Worm (Caenorhabditis elegans): ENCODE data around the gene str-46.

Gene str-46

DNA sequence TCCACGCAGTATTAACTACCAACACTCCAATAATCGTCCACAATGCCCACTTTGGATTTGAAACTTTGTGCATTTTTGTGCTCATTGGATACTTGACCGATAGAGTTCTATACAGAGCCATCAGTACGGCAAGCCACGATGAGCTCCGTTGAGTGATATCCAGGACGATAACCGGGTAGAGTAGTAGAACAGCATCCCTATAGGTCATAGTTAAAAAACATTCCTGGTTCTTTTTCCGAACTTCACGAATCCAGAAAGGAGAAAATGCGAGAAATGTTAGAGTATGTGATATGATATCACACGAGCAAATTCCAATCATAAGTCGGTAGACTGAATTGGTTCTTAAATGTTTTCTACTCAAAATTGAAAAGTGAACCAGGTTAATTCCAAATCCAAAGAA is 11.5 kb downstream of the str-46 start:
- TF ChIP-seq pbrm-1 (GFP tag; IDR thresholded peaks at IDR 0.05), result no peak

ce11 chrV:2884411-2884810 is 15.4 kb downstream of the str-46 start, which contains the start of gene sre-24:
Gene sre-24, plus strand, starts transcription at chrV:2884711.
- TF ChIP-seq xnd-1 (tag; optimal IDR thresholded peaks at IDR 0.05), result no peak
- TF ChIP-seq cebp-1 (GFP tag; IDR thresholded peaks at IDR 0.05), result no peak
- TF ChIP-seq cebp-1 (tag; optimal IDR thresholded peaks at IDR 0.05), result no peak
- TF ChIP-seq egl-18 (GFP tag; IDR thresholded peaks at IDR 0.05), result no peak
- TF ChIP-seq T07F8.4 (tag; optimal IDR thresholded peaks at IDR 0.05), result no peak
- no peak for TF ChIP-seq F33H1.4 (GFP tag; IDR thresholded peaks at IDR 0.05)
- no peak for TF ChIP-seq nhr-80 (tag; optimal IDR thresholded peaks at IDR 0.05)
- no peak for TF ChIP-seq ceh-91 (GFP tag; IDR thresholded peaks at IDR 0.05)
- no peak for TF ChIP-seq hsf-1 (GFP tag; IDR thresholded peaks at IDR 0.05)
- no peak for TF ChIP-seq rcor-1 (GFP tag; IDR thresholded peaks at IDR 0.05)
- TF ChIP-seq sea-2 (GFP tag; IDR thresholded peaks at IDR 0.05), result no peak
- TF ChIP-seq dpl-1 (GFP tag; optimal IDR thresholded peaks at IDR 0.05), result no peak
- no peak for TF ChIP-seq ztf-22 (GFP tag; optimal IDR thresholded peaks at IDR 0.05)
- TF ChIP-seq T26A5.8 (tag; optimal IDR thresholded peaks at IDR 0.05), result no peak
- TF ChIP-seq snpc-3.4 (tag; optimal IDR thresholded peaks at IDR 0.05), result no peak

DNA sequence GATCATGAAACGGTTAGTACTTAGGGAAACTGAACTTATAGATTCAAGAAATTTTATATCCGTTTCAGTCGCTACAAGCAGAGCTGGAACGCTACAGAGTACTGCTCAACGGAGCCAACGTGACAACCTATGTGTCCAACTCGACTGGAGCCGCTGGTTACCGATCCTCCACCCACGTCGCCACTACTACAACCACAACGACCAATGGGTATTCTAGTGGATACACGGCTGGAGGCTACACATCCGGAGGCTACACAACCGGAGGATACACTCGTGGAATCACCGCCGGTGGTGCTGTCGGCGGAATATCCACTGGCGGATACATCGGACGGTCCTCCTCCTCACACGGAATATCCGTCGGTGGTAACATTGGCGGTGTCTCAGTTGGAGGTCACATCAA is 16.7 kb downstream of the str-46 start:
- 0 out of 2 replicates have a peak, but pooled peaks have one; percentile 41 for TF ChIP-seq madf-3 (GFP tag; IDR thresholded peaks at IDR 0.05)
- TF ChIP-seq F37B4.10 (GFP tag; IDR thresholded peaks at IDR 0.05), result peak; percentile 96; the same call in 1 of the 2 replicates
- TF ChIP-seq ztf-18 (tag; optimal IDR thresholded peaks at IDR 0.05), result no peak
- TF ChIP-seq egl-18 (GFP tag; IDR thresholded peaks at IDR 0.05), result no peak
- TF ChIP-seq zim-3 (tag; optimal IDR thresholded peaks at IDR 0.05), result no peak
- TF ChIP-seq somi-1 (GFP tag; optimal IDR thresholded peaks at IDR 0.05), result no peak
- TF ChIP-seq athp-1 (tag; optimal IDR thresholded peaks at IDR 0.05), result no peak

ce11 chrV:2881565-2881964 is 18.2 kb downstream of the str-46 start:
- TF ChIP-seq nhr-80 (tag; optimal IDR thresholded peaks at IDR 0.05), result peak; percentile 23
- TF ChIP-seq pha-4 (tag; optimal IDR thresholded peaks at IDR 0.05), result peak; percentile 34
- TF ChIP-seq snpc-1.3 (tag; optimal IDR thresholded peaks at IDR 0.05; ENCODE audit: insufficient read depth), result no peak

- TF ChIP-seq ztf-3 (GFP tag; optimal IDR thresholded peaks at IDR 0.05), result no peak
- TF ChIP-seq F33H1.4 (GFP tag; IDR thresholded peaks at IDR 0.05), result no peak
- TF ChIP-seq ama-1 (optimal IDR thresholded peaks at IDR 0.05), result no peak
- TF ChIP-seq ama-1 (GFP tag; optimal IDR thresholded peaks at IDR 0.05), result no peak
- TF ChIP-seq attf-3 (GFP tag; conservative IDR thresholded peaks at IDR 0.05), result no peak
- no peak for TF ChIP-seq nhr-120 (GFP tag; IDR thresholded peaks at IDR 0.05)
- no peak for TF ChIP-seq sdz-38 (tag; optimal IDR thresholded peaks at IDR 0.05)
- no peak for TF ChIP-seq lin-26 (GFP tag; IDR thresholded peaks at IDR 0.05)
- TF ChIP-seq rpc-1 (optimal IDR thresholded peaks at IDR 0.05), result no peak
- no peak for TF ChIP-seq rpc-1 (tag; optimal IDR thresholded peaks at IDR 0.05)
- TF ChIP-seq tbx-9 (tag; optimal IDR thresholded peaks at IDR 0.05; ENCODE audit: borderline replicate concordance), result no peak
- TF ChIP-seq hmg-20 (GFP tag; IDR thresholded peaks at IDR 0.05), result no peak
Measured at ce11 chrV:2881016-2881415, 18.8 kb downstream of the str-46 start, which contains the start of gene ifc-1. Gene ifc-1, plus strand, starts transcription at chrV:2881393.
